Fruit fly (Drosophila melanogaster): Measurements from ENCODE around the gene CG14855.

Gene CG14855

dm6 chr3R:14779733-14780278 is 16.3 kb upstream of the CG14855 start (continued):
- TF ChIP-seq Hr51 (GFP tag; optimal IDR thresholded peaks at IDR 0.05) (peak in 1 of 2 experiments; percentile 15), ATbp (GFP tag; optimal IDR thresholded peaks at IDR 0.05) (peak; percentile 9), CG18262 (tag; optimal IDR thresholded peaks at IDR 0.05) (peak; percentile 1), toy (GFP tag; IDR thresholded peaks at IDR 0.05) (no peak), mirr (GFP tag; optimal IDR thresholded peaks at IDR 0.05) (no peak), Dp (GFP tag; optimal IDR thresholded peaks at IDR 0.05) (no peak), sens (GFP tag) (peak; percentile 74), CG14441 (GFP tag; IDR thresholded peaks at IDR 0.05) (no peak), Lim3 (GFP tag; IDR thresholded peaks at IDR 0.05) (no peak), fd96Cb (tag; optimal IDR thresholded peaks at IDR 0.05) (peak; percentile 11), CG4730 (GFP tag; IDR thresholded peaks at IDR 0.05) (no peak), ci (GFP tag; IDR thresholded peaks at IDR 0.05) (no peak), Sry-β (GFP tag; optimal IDR thresholded peaks at IDR 0.05) (no peak), CG4360 (GFP tag; IDR thresholded peaks at IDR 0.05) (no peak), phol (tag; optimal IDR thresholded peaks at IDR 0.05) (peak; percentile 10), eve (GFP tag; optimal IDR thresholded peaks at IDR 0.05) (peak in 1 of 2 experiments; percentile 58), Adf1 (GFP tag; IDR thresholded peaks at IDR 0.05) (no peak), Sox102F (GFP tag; optimal IDR thresholded peaks at IDR 0.05) (peak; percentile 52), otp (GFP tag; IDR thresholded peaks at IDR 0.05) (no peak), CG2889 (GFP tag; IDR thresholded peaks at IDR 0.05) (no peak), CG8388 (GFP tag; optimal IDR thresholded peaks at IDR 0.05) (peak; percentile 14), HLH54F (GFP tag; optimal IDR thresholded peaks at IDR 0.05) (no peak), CG5245 (GFP tag; optimal IDR thresholded peaks at IDR 0.05) (no peak), pb (GFP tag; optimal IDR thresholded peaks at IDR 0.05) (no peak), BtbVII (GFP tag; optimal IDR thresholded peaks at IDR 0.05) (no peak), Jarid2 (GFP tag; optimal IDR thresholded peaks at IDR 0.05) (no peak), crp (GFP tag; optimal IDR thresholded peaks at IDR 0.05) (no peak), ara (GFP tag; IDR thresholded peaks at IDR 0.05) (no peak), CG10267 (tag; optimal IDR thresholded peaks at IDR 0.05) (no peak), gsb-n (tag; optimal IDR thresholded peaks at IDR 0.05) (peak; percentile 1), Fer1 (GFP tag; optimal IDR thresholded peaks at IDR 0.05) (no peak), Blimp-1 (GFP tag; optimal IDR thresholded peaks at IDR 0.05) (peak; percentile 55), Myb (GFP tag; optimal IDR thresholded peaks at IDR 0.05) (no peak), Oli (tag; optimal IDR thresholded peaks at IDR 0.05) (peak; percentile 4), CG17361 (GFP tag; IDR thresholded peaks at IDR 0.05) (0 out of 3 replicates have a peak, but pooled peaks have one; percentile 24), CG3995 (GFP tag; optimal IDR thresholded peaks at IDR 0.05) (no peak), Atf6 (GFP tag; IDR thresholded peaks at IDR 0.05) (no peak), sc (optimal IDR thresholded peaks at IDR 0.05) (no peak), sc (GFP tag; optimal IDR thresholded peaks at IDR 0.05) (no peak), oc (tag; optimal IDR thresholded peaks at IDR 0.05) (peak; percentile 42), bsh (GFP tag; optimal IDR thresholded peaks at IDR 0.05) (peak in 1 of 2 experiments; percentile 1), CG7839 (tag; optimal IDR thresholded peaks at IDR 0.05) (peak; percentile 21), yki (optimal IDR thresholded peaks at IDR 0.05) (no peak), wor (GFP tag; IDR thresholded peaks at IDR 0.05) (no peak), dmrt11E (tag; optimal IDR thresholded peaks at IDR 0.05) (no peak), CG31441 (GFP tag; IDR thresholded peaks at IDR 0.05) (no peak), CG4820 (GFP tag; optimal IDR thresholded peaks at IDR 0.05) (no peak), CG17829 (tag; optimal IDR thresholded peaks at IDR 0.05) (no peak), row (GFP tag; IDR thresholded peaks at IDR 0.05) (0 out of 3 replicates have a peak, but pooled peaks have one; percentile 13), Ssrp (tag; optimal IDR thresholded peaks at IDR 0.05) (peak; percentile 26), CrebB (tag; optimal IDR thresholded peaks at IDR 0.05) (no peak)
